Fruit fly (Drosophila melanogaster): ENCODE results near the gene CG15754.

The CG15754 gene

dm6 chrX:13563483-13564443 lies 36.0 kb downstream of the CG15754 start, which contains the start of the genes CG46311 and Tpst (continued):
- TF ChIP-seq fu2 (GFP tag; optimal IDR thresholded peaks at IDR 0.05) (peak; percentile 11), Fer2 (tag; optimal IDR thresholded peaks at IDR 0.05) (no peak), CG12744 (GFP tag; optimal IDR thresholded peaks at IDR 0.05) (peak; percentile 43), trh (GFP tag; optimal IDR thresholded peaks at IDR 0.05) (no peak), crol (GFP tag; IDR thresholded peaks at IDR 0.05) (peak; percentile 45), chinmo (GFP tag; IDR thresholded peaks at IDR 0.05; ENCODE audit: partially characterized antibody) (0 out of 4 replicates have a peak, but pooled peaks have one; percentile 71), knrl (GFP tag; IDR thresholded peaks at IDR 0.05; ENCODE audit: partially characterized antibody) (peak; percentile 48; the same call in 1 of the 3 replicates), zf30C (GFP tag; optimal IDR thresholded peaks at IDR 0.05) (no peak), Ptx1 (GFP tag; IDR thresholded peaks at IDR 0.05) (peak; percentile 73), gcm2 (GFP tag; optimal IDR thresholded peaks at IDR 0.05) (no peak), toy (GFP tag; IDR thresholded peaks at IDR 0.05) (no peak), CG3163 (GFP tag; optimal IDR thresholded peaks at IDR 0.05) (peak; percentile 20), cas (GFP tag; IDR thresholded peaks at IDR 0.05) (0 out of 2 replicates have a peak, but pooled peaks have one; percentile 11), CG4360 (GFP tag; IDR thresholded peaks at IDR 0.05) (peak; percentile 95), CG11398 (GFP tag; optimal IDR thresholded peaks at IDR 0.05) (peak; percentile 19), nau (GFP tag; optimal IDR thresholded peaks at IDR 0.05) (no peak), bigmax (GFP tag; optimal IDR thresholded peaks at IDR 0.05) (peak; percentile 12), Fer3 (tag; optimal IDR thresholded peaks at IDR 0.05) (no peak), sens (GFP tag) (peak; percentile 74), CG2712 (tag; optimal IDR thresholded peaks at IDR 0.05) (peak; percentile 43), stwl (tag; optimal IDR thresholded peaks at IDR 0.05) (peak; percentile 53), CG3726 (GFP tag; IDR thresholded peaks at IDR 0.05) (no peak), Dfd (GFP tag; optimal IDR thresholded peaks at IDR 0.05) (no peak), CG16779 (GFP tag; IDR thresholded peaks at IDR 0.05) (no peak), ara (GFP tag; IDR thresholded peaks at IDR 0.05) (peak; percentile 58), CG17912 (GFP tag; optimal IDR thresholded peaks at IDR 0.05) (peak; percentile 72), Ravus (GFP tag; IDR thresholded peaks at IDR 0.05) (peak; percentile 4; the same call in 1 of the 2 replicates), CG7928 (GFP tag; optimal IDR thresholded peaks at IDR 0.05) (peak; percentile 35), yki (optimal IDR thresholded peaks at IDR 0.05) (peak; percentile 23), chm (GFP tag; IDR thresholded peaks at IDR 0.05) (peak; percentile 56; the same call in 1 of the 2 replicates), salm (tag; optimal IDR thresholded peaks at IDR 0.05) (no peak), Dip2 (GFP tag; IDR thresholded peaks at IDR 0.05) (no peak), Awh (GFP tag; IDR thresholded peaks at IDR 0.05) (peak; percentile 66), cad (GFP tag; optimal IDR thresholded peaks at IDR 0.05) (no peak), ATbp (GFP tag; optimal IDR thresholded peaks at IDR 0.05) (peak; percentile 6), CG14710 (tag; optimal IDR thresholded peaks at IDR 0.05) (peak; percentile 48), CG6791 (GFP tag; IDR thresholded peaks at IDR 0.05; ENCODE audit: partially characterized antibody) (0 out of 3 replicates have a peak, but pooled peaks have one; percentile 62), Doc2 (GFP tag; IDR thresholded peaks at IDR 0.05) (no peak), Optix (GFP tag; IDR thresholded peaks at IDR 0.05) (peak; percentile 60; the same call in 1 of the 3 replicates), amos (GFP tag; IDR thresholded peaks at IDR 0.05; ENCODE audit: partially characterized antibody) (peak; percentile 59), ken (GFP tag; IDR thresholded peaks at IDR 0.05) (peak; percentile 54; the same call in 1 of the 3 replicates), MBD-R2 (GFP tag; IDR thresholded peaks at IDR 0.05) (peak; percentile 52), CG10959 (GFP tag; IDR thresholded peaks at IDR 0.05) (peak; percentile 43), CG1792 (GFP tag; optimal IDR thresholded peaks at IDR 0.05) (no peak), CG12299 (tag; optimal IDR thresholded peaks at IDR 0.05) (peak; percentile 38), CG34224 (GFP tag; IDR thresholded peaks at IDR 0.05; ENCODE audit: partially characterized antibody) (peak; percentile 26; the same call in 1 of the 3 replicates), CG34422 (GFP tag; IDR thresholded peaks at IDR 0.05) (peak; percentile 65; the same call in 2 of the 3 replicates), CG18262 (tag; optimal IDR thresholded peaks at IDR 0.05) (peak; percentile 34), Oli (tag; optimal IDR thresholded peaks at IDR 0.05) (no peak)

All from whole organism, embryonic.